Fruit fly (Drosophila melanogaster) whole organism, adult: ENCODE results near the gene CG31370.

Experiments
- CG11617 ChIP-seq: fragments of 200-800 bp; sonication (Bioruptor generic); optimal IDR thresholded peaks from 2 replicates; lab custom pipeline; 2017; ENCODE audit warnings: mild to moderate bottlenecking, missing biosample characterization, missing genetic modification reagents, missing genetic modification characterization
- CG14711 ChIP-seq: fragments of 200-800 bp; sonication (Bioruptor generic); optimal IDR thresholded peaks from 2 replicates; lab custom pipeline; 2018; ENCODE audit warnings: missing biosample characterization, mild to moderate bottlenecking, missing genetic modification characterization, moderate library complexity
- CG1620 ChIP-seq: fragments of 200-800 bp; sonication (Bioruptor generic); optimal IDR thresholded peaks from 2 replicates; lab custom pipeline; 2016; ENCODE audit warnings: missing biosample characterization, missing genetic modification characterization
- CG33017 ChIP-seq: fragments of 200-800 bp; sonication (Bioruptor generic); optimal IDR thresholded peaks from 2 replicates; lab custom pipeline; 2018; ENCODE audit warnings: missing biosample characterization, mild to moderate bottlenecking, missing genetic modification characterization, moderate library complexity
- CG5204 ChIP-seq: fragments of 200-800 bp; sonication (Bioruptor generic); optimal IDR thresholded peaks from 2 replicates; lab custom pipeline; 2016; ENCODE audit warnings: missing biosample characterization, missing genetic modification characterization
- CG7045 ChIP-seq: fragments of 200-800 bp; sonication (Bioruptor generic); optimal IDR thresholded peaks from 2 replicates; lab custom pipeline; 2017; ENCODE audit warnings: missing biosample characterization, mild to moderate bottlenecking, missing genetic modification characterization
- CG7101 ChIP-seq: fragments of 200-800 bp; sonication (Bioruptor generic); optimal IDR thresholded peaks from 2 replicates; lab custom pipeline; 2018; ENCODE audit warnings: missing biosample characterization, mild to moderate bottlenecking, missing genetic modification characterization, moderate library complexity
- Clk ChIP-seq: fragments of 200-800 bp; sonication (Bioruptor generic); optimal IDR thresholded peaks from 2 replicates; lab custom pipeline; 2017; ENCODE audit warnings: missing biosample characterization, missing genetic modification characterization
- Crg-1 ChIP-seq: fragments of 200-800 bp; sonication (Bioruptor generic); optimal IDR thresholded peaks from 2 replicates; lab custom pipeline; 2016; ENCODE audit warnings: missing biosample characterization, missing genetic modification characterization
- Hr96 ChIP-seq: fragments of 200-800 bp; sonication (Bioruptor generic); optimal IDR thresholded peaks from 2 replicates; lab custom pipeline; 2016; ENCODE audit warnings: missing biosample characterization, missing genetic modification characterization
- Mnt ChIP-seq: fragments of 200-800 bp; sonication (Bioruptor generic); optimal IDR thresholded peaks from 2 replicates; lab custom pipeline; 2016; ENCODE audit warnings: missing biosample characterization, mild to moderate bottlenecking, missing genetic modification characterization
- bab1 ChIP-seq: fragments of 200-800 bp; sonication (Bioruptor generic); optimal IDR thresholded peaks from 3 replicates; lab custom pipeline; 2019; ENCODE audit warnings: missing biosample characterization, mild to moderate bottlenecking, missing genetic modification characterization, moderate library complexity
- cic ChIP-seq: fragments of 200-800 bp; sonication (Bioruptor generic); optimal IDR thresholded peaks from 2 replicates; lab custom pipeline; 2017; ENCODE audit warnings: missing biosample characterization, mild to moderate bottlenecking, missing genetic modification characterization, moderate library complexity
- cnc ChIP-seq, 2 experiments: fragments of >200 bp; optimal IDR thresholded peaks; 2 replicates each; lab custom pipeline; 2017
- kay ChIP-seq: fragments of 200-800 bp; sonication (Bioruptor generic); peaks from one replicate; lab custom pipeline; 2016; ENCODE audit warnings: missing biosample characterization, missing genetic modification characterization, borderline replicate concordance
- ovo ChIP-seq: fragments of 200-800 bp; sonication (Bioruptor generic); optimal IDR thresholded peaks from 2 replicates; lab custom pipeline; 2016; ENCODE audit warnings: missing biosample characterization, missing genetic modification characterization
- pad ChIP-seq: fragments of 200-800 bp; sonication (Bioruptor generic); optimal IDR thresholded peaks from 3 replicates; lab custom pipeline; 2017; ENCODE audit warnings: missing biosample characterization, missing genetic modification characterization, mild to moderate bottlenecking, moderate library complexity, missing genetic modification reagents
- tj ChIP-seq: fragments of 200-800 bp; sonication (Bioruptor generic); optimal IDR thresholded peaks from 3 replicates; lab custom pipeline; 2017; ENCODE audit warnings: missing biosample characterization, mild to moderate bottlenecking, missing genetic modification characterization, moderate library complexity
- toe ChIP-seq: fragments of 200-800 bp; sonication (Bioruptor generic); optimal IDR thresholded peaks from 2 replicates; lab custom pipeline; 2016; ENCODE audit warnings: missing biosample characterization, missing genetic modification characterization

Gene CG31370

DNA sequence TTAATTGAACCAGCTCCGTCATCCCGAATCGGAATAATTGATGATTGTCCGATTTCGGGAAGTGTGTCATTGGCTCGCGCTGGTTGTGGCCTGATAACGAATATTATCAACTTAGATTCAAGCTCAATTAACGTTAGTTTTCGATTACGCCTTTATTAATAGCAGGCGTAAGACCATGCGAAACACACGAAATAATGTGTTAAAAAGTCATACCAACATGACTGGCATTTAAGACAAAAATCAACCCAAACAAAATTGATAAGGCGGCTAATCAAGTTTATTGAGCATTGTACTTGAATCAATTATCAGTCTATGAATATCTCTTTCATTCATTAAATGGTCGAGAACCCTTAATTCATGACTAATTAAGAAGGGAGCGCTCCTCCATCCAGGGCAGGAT, 6.9 kb downstream of the CG31370 start:
- TF ChIP-seq cnc (optimal IDR thresholded peaks at IDR 0.05; lab: Kevin White, UChicago) = no peak
- TF ChIP-seq CG1620 (GFP tag; lab: Kevin White, UChicago) = no peak
- no peak for TF ChIP-seq CG33017
- TF ChIP-seq cic (GFP tag; lab: Kevin White, UChicago) = peak; percentile 5
- no peak for TF ChIP-seq kay (GFP tag; lab: Kevin White, UChicago)

- no peak for TF ChIP-seq Clk (GFP tag; lab: Kevin White, UChicago)
- TF ChIP-seq cic (GFP tag; lab: Kevin White, UChicago) = no peak
Measured at dm6 chr3R:25310843-25311242, 8.6 kb downstream of the CG31370 start, which contains the start of gene CG31099. TSS of gene CG31099 (minus strand) at chr3R:25310943.

DNA sequence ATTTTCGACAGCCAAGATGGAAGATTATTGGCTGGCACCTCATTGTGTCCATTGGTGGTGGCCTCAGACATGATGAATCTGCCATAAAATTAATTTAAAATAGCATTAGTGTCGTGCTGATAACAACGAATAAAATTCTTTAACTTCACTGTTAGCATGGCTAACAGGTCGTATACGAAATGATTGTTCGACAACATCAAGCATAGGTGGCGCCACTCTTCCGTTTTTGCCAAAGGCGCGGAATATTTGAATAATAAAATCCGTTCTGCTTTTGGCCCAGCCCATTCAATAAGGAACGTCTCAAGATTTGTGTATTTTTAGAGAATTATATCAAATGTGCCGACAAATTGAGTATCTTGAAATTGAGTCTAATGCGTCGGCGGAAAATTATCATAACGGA, 10.3 kb downstream of the CG31370 start:
- TF ChIP-seq kay (GFP tag; lab: Kevin White, UChicago) = no peak
- peak; percentile 26 for TF ChIP-seq toe
- TF ChIP-seq Crg-1 (GFP tag; lab: Kevin White, UChicago) = no peak
- TF ChIP-seq Clk (GFP tag; lab: Kevin White, UChicago) = no peak

dm6 chr3R:25313771-25314170, 11.5 kb downstream of the CG31370 start, which contains the start of gene CG31087:
TSS of gene CG31087 (minus strand) at chr3R:25313833.
- TF ChIP-seq bab1 (GFP tag; lab: Kevin White, UChicago) (no peak), CG1620 (GFP tag; lab: Kevin White, UChicago) (no peak), CG7101 (tag; lab: Kevin White, UChicago) (no peak), CG5204 (GFP tag; lab: Kevin White, UChicago) (no peak), cic (GFP tag; lab: Kevin White, UChicago) (peak; percentile 63), Clk (GFP tag; lab: Kevin White, UChicago) (no peak)

dm6 chr3R:25316016-25316415, 13.8 kb downstream of the CG31370 start, which contains the start of gene CG10559:
TSS of gene CG10559 (minus strand) at chr3R:25316116.
- TF ChIP-seq kay (GFP tag; lab: Kevin White, UChicago) = peak; percentile 73
- TF ChIP-seq cic (GFP tag; lab: Kevin White, UChicago) = peak; percentile 20
- no peak for TF ChIP-seq toe
- no peak for TF ChIP-seq CG1620 (GFP tag; lab: Kevin White, UChicago)

DNA sequence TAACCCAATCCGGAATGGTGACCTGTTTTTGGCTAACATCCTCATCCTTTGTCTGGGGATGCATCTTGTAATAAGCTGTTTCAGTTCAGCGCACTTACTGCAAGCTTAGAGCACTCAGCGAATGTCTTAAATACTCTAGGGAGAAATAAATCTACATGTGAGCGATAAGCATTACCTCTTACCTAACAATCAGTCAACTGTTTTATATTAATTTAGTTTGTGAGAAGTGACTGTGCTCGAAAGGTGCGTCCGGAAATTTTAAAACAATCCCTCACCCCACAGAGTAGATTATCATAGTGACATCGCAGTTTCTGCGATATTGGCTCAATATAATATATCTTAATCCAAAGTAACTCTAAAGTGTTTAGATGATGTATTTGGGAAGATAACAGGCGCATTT, 15.7 kb downstream of the CG31370 start, which contains the start of gene CG10553:
TSS of gene CG10553 (minus strand) at position 101 of the 400 bp plus-strand sequence.
- TF ChIP-seq CG33017 = no peak
- TF ChIP-seq bab1 (GFP tag; lab: Kevin White, UChicago) = no peak
- no peak for TF ChIP-seq CG1620 (GFP tag; lab: Kevin White, UChicago)

DNA sequence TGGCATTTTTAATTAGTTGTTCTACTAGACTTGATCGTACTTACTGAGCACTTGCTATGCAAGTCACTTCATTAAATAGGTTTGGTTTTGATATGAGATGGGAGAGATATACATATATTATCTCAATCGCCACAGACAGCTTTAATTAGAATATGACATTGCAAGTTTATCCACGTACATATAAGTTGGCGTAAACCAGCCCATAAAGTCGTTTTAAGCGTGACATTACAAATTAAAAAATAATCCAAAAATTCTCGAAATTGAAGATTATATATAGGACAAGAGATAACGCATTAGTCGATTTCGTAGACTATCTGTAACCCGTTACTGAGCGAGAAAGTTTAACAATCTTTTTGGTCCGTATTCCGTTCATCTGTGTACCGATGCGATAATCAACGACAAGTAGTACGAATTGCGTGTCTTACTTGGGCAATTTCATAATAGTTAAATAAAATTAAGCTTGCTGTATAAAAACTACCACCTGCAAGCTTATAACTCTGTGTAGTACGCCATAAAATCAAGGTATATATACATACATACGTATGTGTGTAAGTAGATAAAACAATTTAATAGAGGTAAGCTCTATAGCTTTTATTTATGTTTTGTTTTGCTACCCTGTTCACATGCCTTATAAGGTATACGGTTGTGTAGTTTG, 17.9 kb downstream of the CG31370 start, which contains the start of gene CG10560:
TSS of gene CG10560 (minus strand) at position 51 of the 655 bp plus-strand sequence.
- TF ChIP-seq CG5204 (GFP tag; lab: Kevin White, UChicago) (no peak), CG14711 (tag; lab: Kevin White, UChicago) (no peak), ovo (GFP tag; lab: Kevin White, UChicago) (no peak), Crg-1 (GFP tag; lab: Kevin White, UChicago) (no peak), CG7045 (GFP tag; lab: Kevin White, UChicago) (no peak), kay (GFP tag; lab: Kevin White, UChicago) (peak; percentile 74), Mnt (GFP tag; lab: Kevin White, UChicago) (no peak), cnc (optimal IDR thresholded peaks at IDR 0.05; lab: Kevin White, UChicago) (peak; percentile 19 to 51), Clk (GFP tag; lab: Kevin White, UChicago) (no peak), cic (GFP tag; lab: Kevin White, UChicago) (peak; percentile 27), tj (no peak), CG33017 (no peak)

DNA sequence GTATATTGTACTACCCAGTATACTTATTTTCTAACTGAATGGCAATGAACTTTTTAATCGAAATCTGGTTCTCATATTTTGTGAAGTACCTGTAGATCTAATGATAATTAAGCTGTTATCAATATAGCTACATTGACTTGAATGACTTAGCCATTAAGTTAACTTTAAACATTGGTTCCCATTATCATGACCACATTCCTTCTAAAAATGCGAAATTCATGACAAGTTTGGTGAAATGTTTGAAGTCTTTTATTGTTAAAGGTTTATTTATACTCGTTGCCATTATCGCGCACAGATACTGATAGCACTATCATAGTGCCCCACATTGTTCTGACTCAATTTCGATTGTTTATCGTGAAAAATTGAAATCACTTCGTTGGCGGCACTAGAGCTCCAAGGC, 18.6 kb downstream of the CG31370 start:
- TF ChIP-seq CG11617 (GFP tag; lab: Kevin White, UChicago) (no peak), toe (no peak), CG7045 (GFP tag; lab: Kevin White, UChicago) (no peak), CG33017 (no peak), Crg-1 (GFP tag; lab: Kevin White, UChicago) (no peak), tj (no peak), CG14711 (tag; lab: Kevin White, UChicago) (no peak), CG7101 (tag; lab: Kevin White, UChicago) (no peak), Mnt (GFP tag; lab: Kevin White, UChicago) (no peak), pad (GFP tag; lab: Kevin White, UChicago) (no peak), cic (GFP tag; lab: Kevin White, UChicago) (no peak), ovo (GFP tag; lab: Kevin White, UChicago) (no peak), Clk (GFP tag; lab: Kevin White, UChicago) (no peak), kay (GFP tag; lab: Kevin White, UChicago) (no peak), Hr96 (GFP tag; lab: Kevin White, UChicago) (no peak), cnc (optimal IDR thresholded peaks at IDR 0.05; lab: Kevin White, UChicago) (no peak), bab1 (GFP tag; lab: Kevin White, UChicago) (no peak), CG1620 (GFP tag; lab: Kevin White, UChicago) (no peak)
